Fruit fly (Drosophila melanogaster) whole organism, embryonic: Measurements from ENCODE around the gene CG32271.

ENCODE experiments used
- Atf6 ChIP-seq: fragments of 200-800 bp; sonication (Bioruptor generic); IDR thresholded peaks from 2 replicates; pipeline ENCODE4 v1.3.6; 2022; ENCODE audit warnings: missing biosample characterization, missing genetic modification characterization
- Bteb2 ChIP-seq: fragments of 200-800 bp; sonication (Bioruptor generic); optimal IDR thresholded peaks from 2 replicates; lab custom pipeline; 2016; ENCODE audit warnings: missing biosample characterization, missing genetic modification characterization
- CG11723 ChIP-seq: fragments of 200-800 bp; sonication (Bioruptor generic); optimal IDR thresholded peaks from 2 replicates; lab custom pipeline; 2017; ENCODE audit warnings: missing biosample characterization, mild to moderate bottlenecking, missing genetic modification characterization
- CG12299 ChIP-seq: fragments of 200-800 bp; sonication (Bioruptor generic); optimal IDR thresholded peaks from 2 replicates; lab custom pipeline; 2018; ENCODE audit warnings: missing biosample characterization, mild to moderate bottlenecking, missing genetic modification characterization
- CG1233 ChIP-seq: fragments of 200-800 bp; sonication (Bioruptor generic); optimal IDR thresholded peaks from 4 replicates; lab custom pipeline; 2018; ENCODE audit warnings: missing biosample characterization, mild to moderate bottlenecking, missing genetic modification characterization
- CG12391 ChIP-seq: fragments of 200-800 bp; sonication (Bioruptor generic); optimal IDR thresholded peaks from 3 replicates; lab custom pipeline; 2018; ENCODE audit warnings: missing biosample characterization, mild to moderate bottlenecking, missing genetic modification characterization, moderate library complexity
- CG13624 ChIP-seq: fragments of 200-800 bp; sonication (Bioruptor generic); optimal IDR thresholded peaks from 2 replicates; lab custom pipeline; 2016; ENCODE audit warnings: missing biosample characterization, missing genetic modification characterization
- CG14014 ChIP-seq: fragments of 200-800 bp; sonication (Bioruptor generic); IDR thresholded peaks from 2 replicates; pipeline ENCODE4 v1.3.6; 2022; ENCODE audit warnings: missing biosample characterization, missing genetic modification characterization
- CG14710 ChIP-seq: fragments of 200-800 bp; sonication (Bioruptor generic); optimal IDR thresholded peaks from 3 replicates; lab custom pipeline; 2019; ENCODE audit warnings: missing biosample characterization, mild to moderate bottlenecking, missing genetic modification characterization, moderate library complexity
- CG1529 ChIP-seq: fragments of 200-800 bp; sonication (Bioruptor generic); optimal IDR thresholded peaks from 3 replicates; lab custom pipeline; 2018; ENCODE audit warnings: missing biosample characterization, missing genetic modification characterization
- CG1602 ChIP-seq: fragments of 200-800 bp; sonication (Bioruptor generic); optimal IDR thresholded peaks from 3 replicates; lab custom pipeline; 2016; ENCODE audit warnings: missing biosample characterization, missing genetic modification characterization
- CG34224 ChIP-seq: fragments of 200-800 bp; sonication (Bioruptor generic); IDR thresholded peaks from 3 replicates; pipeline ENCODE4 v1.3.6; 2022; ENCODE audit warnings: missing biosample characterization, missing genetic modification characterization; ENCODE audit not compliant: partially characterized antibody
- CG3847 ChIP-seq: fragments of 200-800 bp; sonication (Bioruptor generic); IDR thresholded peaks from 2 replicates; pipeline ENCODE4 v1.3.6; 2022; ENCODE audit warnings: missing biosample characterization, missing genetic modification characterization
- CG4360 ChIP-seq: fragments of 200-800 bp; sonication (Bioruptor generic); IDR thresholded peaks from 2 replicates; pipeline ENCODE4 v1.3.6; 2022; ENCODE audit warnings: missing biosample characterization, missing genetic modification characterization
- CG4617 ChIP-seq: fragments of 200-800 bp; sonication (Bioruptor generic); optimal IDR thresholded peaks from 3 replicates; lab custom pipeline; 2016; ENCODE audit warnings: missing biosample characterization, missing genetic modification characterization, borderline replicate concordance
- CG6765 ChIP-seq: fragments of 200-800 bp; sonication (Bioruptor generic); optimal IDR thresholded peaks from 3 replicates; lab custom pipeline; 2017; ENCODE audit warnings: missing biosample characterization, mild to moderate bottlenecking, missing genetic modification characterization
- CG6813 ChIP-seq: fragments of 200-800 bp; sonication (Bioruptor generic); optimal IDR thresholded peaks from 2 replicates; lab custom pipeline; 2017; ENCODE audit warnings: missing biosample characterization, missing genetic modification characterization, mild to moderate bottlenecking, moderate library complexity, missing genetic modification reagents
- CG9437 ChIP-seq: fragments of 200-800 bp; sonication (Bioruptor generic); optimal IDR thresholded peaks from 2 replicates; lab custom pipeline; 2018; ENCODE audit warnings: missing biosample characterization, mild to moderate bottlenecking, missing genetic modification characterization
- CG9876 ChIP-seq: fragments of 200-800 bp; sonication (Bioruptor generic); optimal IDR thresholded peaks from 2 replicates; lab custom pipeline; 2016; ENCODE audit warnings: missing biosample characterization, missing genetic modification characterization
- D ChIP-seq, 2 experiments: fragments of 200-800 bp in 1 of 2; fragments of >200 bp in 1 of 2; sonication (Bioruptor generic) in 1 of 2; optimal IDR thresholded peaks; 2 replicates in 1 of 2; 3 replicates in 1 of 2; lab custom pipeline; 2017; ENCODE audit warnings: mild to moderate bottlenecking in 1 of 2, missing biosample characterization in 1 of 2, missing genetic modification characterization in 1 of 2, missing genetic modification reagents in 1 of 2
- Dek ChIP-seq: fragments of 200-800 bp; sonication (Bioruptor generic); optimal IDR thresholded peaks from 3 replicates; lab custom pipeline; 2019; ENCODE audit warnings: missing biosample characterization, mild to moderate bottlenecking, missing genetic modification characterization, moderate library complexity
- E2f2 ChIP-seq: fragments of 200-800 bp; sonication (Bioruptor generic); IDR thresholded peaks from 2 replicates; pipeline ENCODE4 v1.3.6; 2022; ENCODE audit warnings: missing biosample characterization, missing genetic modification characterization
- Eip74EF ChIP-seq, 2 experiments: fragments of 200-800 bp in 1 of 2; fragments of >200 bp in 1 of 2; sonication (Bioruptor generic) in 1 of 2; optimal IDR thresholded peaks; 2 replicates each; lab custom pipeline; 2017 to 2019; ENCODE audit warnings: missing biosample characterization in 2 of 2, missing genetic modification characterization in 2 of 2, mild to moderate bottlenecking in 1 of 2, moderate library complexity in 1 of 2
- MESR4 ChIP-seq: fragments of 200-800 bp; sonication (Bioruptor generic); optimal IDR thresholded peaks from 2 replicates; lab custom pipeline; 2018; ENCODE audit warnings: missing biosample characterization, mild to moderate bottlenecking, missing genetic modification characterization, moderate library complexity
- Mes4 ChIP-seq: fragments of 200-800 bp; sonication (Bioruptor generic); optimal IDR thresholded peaks from 2 replicates; lab custom pipeline; 2016; ENCODE audit warnings: missing biosample characterization, missing genetic modification characterization
- NC2β ChIP-seq: fragments of 200-800 bp; sonication (Bioruptor generic); optimal IDR thresholded peaks from 2 replicates; lab custom pipeline; 2016; ENCODE audit warnings: missing biosample characterization, missing genetic modification characterization
- NfI ChIP-seq: fragments of 200-800 bp; sonication (Bioruptor generic); optimal IDR thresholded peaks from 3 replicates; lab custom pipeline; 2018; ENCODE audit warnings: missing biosample characterization, mild to moderate bottlenecking, missing genetic modification characterization, moderate library complexity
- Scr ChIP-seq: fragments of 200-800 bp; sonication (Bioruptor generic); IDR thresholded peaks from 2 replicates; pipeline ENCODE4 v1.3.6; 2022; ENCODE audit warnings: missing biosample characterization, missing genetic modification characterization; ENCODE audit not compliant: partially characterized antibody
- Xrp1 ChIP-seq: fragments of 200-800 bp; sonication (Bioruptor generic); IDR thresholded peaks from 2 replicates; pipeline ENCODE4 v1.3.6; 2022; ENCODE audit warnings: missing biosample characterization, missing genetic modification characterization
- ato ChIP-seq: fragments of 200-800 bp; sonication (Bioruptor generic); IDR thresholded peaks from 2 replicates; pipeline ENCODE4 v1.3.6; 2022; ENCODE audit warnings: missing biosample characterization, missing genetic modification characterization; ENCODE audit not compliant: partially characterized antibody
- chm ChIP-seq: fragments of 200-800 bp; sonication (Bioruptor generic); IDR thresholded peaks from 2 replicates; pipeline ENCODE4 v1.3.6; 2022; ENCODE audit warnings: missing biosample characterization, missing genetic modification characterization
- chn ChIP-seq: fragments of 200-800 bp; sonication (Bioruptor generic); optimal IDR thresholded peaks from 2 replicates; lab custom pipeline; 2016; ENCODE audit warnings: missing biosample characterization, missing genetic modification characterization
- corto ChIP-seq: fragments of 200-800 bp; sonication (Bioruptor generic); optimal IDR thresholded peaks from 2 replicates; lab custom pipeline; 2016; ENCODE audit warnings: missing biosample characterization, mild to moderate bottlenecking, missing genetic modification characterization, moderate library complexity
- disco-r ChIP-seq: fragments of 200-800 bp; sonication (Bioruptor generic); optimal IDR thresholded peaks from 2 replicates; lab custom pipeline; 2016; ENCODE audit warnings: missing biosample characterization, missing genetic modification characterization
- gce ChIP-seq: fragments of 200-800 bp; sonication (Bioruptor generic); IDR thresholded peaks from 3 replicates; pipeline ENCODE4 v1.3.6; 2022; ENCODE audit warnings: missing biosample characterization, missing genetic modification characterization
- grau ChIP-seq: fragments of 200-800 bp; optimal IDR thresholded peaks from 3 replicates; lab custom pipeline; 2019; ENCODE audit warnings: missing biosample characterization, mild to moderate bottlenecking, missing genetic modification characterization, moderate library complexity
- gt ChIP-seq: fragments of 200-800 bp; sonication (Bioruptor generic); IDR thresholded peaks from 2 replicates; pipeline ENCODE4 v1.3.6; 2022; ENCODE audit warnings: missing biosample characterization, missing genetic modification characterization
- ind ChIP-seq: fragments of 200-800 bp; sonication (Bioruptor generic); optimal IDR thresholded peaks from 3 replicates; lab custom pipeline; 2016; ENCODE audit warnings: missing biosample characterization, missing genetic modification characterization
- insv ChIP-seq, 2 experiments: fragments of 200-800 bp; sonication (Bioruptor generic); optimal IDR thresholded peaks; 3 replicates each; lab custom pipeline; 2016 to 2018; ENCODE audit warnings: missing biosample characterization in 2 of 2, missing genetic modification characterization in 2 of 2
- lola ChIP-seq, 3 experiments: fragments of >200 bp in 2 of 3; fragments of 200-800 bp in 1 of 3; sonication (Bioruptor generic) in 1 of 3; optimal IDR thresholded peaks; 2 replicates each; lab custom pipeline; 2017 to 2019; ENCODE audit warnings: missing biosample characterization in 3 of 3, missing genetic modification characterization in 3 of 3, mild to moderate bottlenecking in 1 of 3, moderate library complexity in 1 of 3
- lov ChIP-seq, 2 experiments: fragments of 200-800 bp in 1 of 2; fragments of >200 bp in 1 of 2; sonication (Bioruptor generic) in 1 of 2; IDR thresholded peaks in 1 of 2; optimal IDR thresholded peaks in 1 of 2; 2 replicates in 1 of 2; 3 replicates in 1 of 2; pipeline versions ENCODE4 v1.3.6 to Lab custom; 2017 to 2022; ENCODE audit warnings: missing biosample characterization in 1 of 2, missing genetic modification characterization in 1 of 2
- pita ChIP-seq: fragments of 200-800 bp; sonication (Bioruptor generic); optimal IDR thresholded peaks from 2 replicates; lab custom pipeline; 2017; ENCODE audit warnings: missing biosample characterization, mild to moderate bottlenecking, missing genetic modification characterization
- repo ChIP-seq: fragments of 200-800 bp; sonication (Bioruptor generic); optimal IDR thresholded peaks from 2 replicates; lab custom pipeline; 2016; ENCODE audit warnings: missing biosample characterization, missing genetic modification characterization
- seq ChIP-seq: fragments of 200-800 bp; sonication (Bioruptor generic); IDR thresholded peaks from 2 replicates; pipeline ENCODE4 v1.3.6; 2022; ENCODE audit warnings: missing biosample characterization, missing genetic modification characterization
- stwl ChIP-seq: fragments of 200-800 bp; sonication (Bioruptor generic); optimal IDR thresholded peaks from 3 replicates; lab custom pipeline; 2018; ENCODE audit warnings: missing biosample characterization, mild to moderate bottlenecking, missing genetic modification characterization, moderate library complexity
- unc-4 ChIP-seq: fragments of 200-800 bp; sonication (Bioruptor generic); IDR thresholded peaks from 2 replicates; pipeline ENCODE4 v1.3.6; 2022; ENCODE audit warnings: missing biosample characterization, missing genetic modification characterization; ENCODE audit not compliant: partially characterized antibody

The CG32271 gene

dm6 chr3L:3224740-3225719 lies 22.1 kb upstream of the CG32271 start, which contains the start of gene Larp4B (continued):
- TF ChIP-seq CG6813 (GFP tag; lab: Kevin White, UChicago) (no peak), stwl (tag; lab: Kevin White, UChicago) (peak; percentile 72), CG13624 (GFP tag; lab: Kevin White, UChicago) (peak; percentile 58), Scr (GFP tag; lab: Robert Waterston, UW) (peak; percentile 72), chn (GFP tag; lab: Kevin White, UChicago) (peak; percentile 13), corto (GFP tag; lab: Kevin White, UChicago) (no peak), CG1529 (GFP tag; lab: Kevin White, UChicago) (no peak), Eip74EF (GFP tag; optimal IDR thresholded peaks at IDR 0.05; lab: Kevin White, UChicago) (no peak), disco-r (GFP tag; lab: Kevin White, UChicago) (peak; percentile 55), lola (GFP tag; optimal IDR thresholded peaks at IDR 0.05; lab: Kevin White, UChicago) (no peak), CG12391 (tag; lab: Kevin White, UChicago) (peak; percentile 1), NC2β (peak; percentile 25), gce (GFP tag; lab: Robert Waterston, UW) (no peak), chm (no peak), CG9876 (GFP tag; lab: Kevin White, UChicago) (no peak), CG6765 (GFP tag; lab: Kevin White, UChicago) (no peak), unc-4 (peak; percentile 66), gt (GFP tag; lab: Robert Waterston, UW) (no peak), ind (GFP tag; lab: Kevin White, UChicago) (no peak), grau (tag; lab: Kevin White, UChicago) (peak; percentile 38), CG4360 (GFP tag; lab: Robert Waterston, UW) (peak; percentile 18; the same call in 1 of the 2 replicates), CG14710 (tag; lab: Kevin White, UChicago) (peak; percentile 43), D (optimal IDR thresholded peaks at IDR 0.05; lab: Kevin White, UChicago) (peak; percentile 30), D (GFP tag; optimal IDR thresholded peaks at IDR 0.05; lab: Kevin White, UChicago) (no peak), seq (GFP tag; lab: Robert Waterston, UW) (no peak), CG12299 (tag; lab: Kevin White, UChicago) (no peak), CG9437 (GFP tag; lab: Kevin White, UChicago) (peak; percentile 46), insv (GFP tag; optimal IDR thresholded peaks at IDR 0.05; lab: Kevin White, UChicago) (peak in 1 of 2 experiments; percentile 41), CG1233 (GFP tag; lab: Kevin White, UChicago) (no peak), NfI (peak; percentile 21), ato (GFP tag; lab: Robert Waterston, UW) (peak; percentile 21; the same call in 1 of the 2 replicates), CG14014 (GFP tag; lab: Robert Waterston, UW) (0 out of 2 replicates have a peak, but pooled peaks have one; percentile 27), CG3847 (peak; percentile 47), pita (GFP tag; lab: Kevin White, UChicago) (peak; percentile 86), Xrp1 (GFP tag; lab: Robert Waterston, UW) (peak; percentile 7; the same call in 1 of the 2 replicates), repo (GFP tag; lab: Kevin White, UChicago) (no peak), Atf6 (no peak), CG1602 (GFP tag; lab: Kevin White, UChicago) (no peak), CG34224 (peak; percentile 55), Bteb2 (GFP tag; lab: Kevin White, UChicago) (peak; percentile 33), E2f2 (GFP tag; lab: Robert Waterston, UW) (peak; percentile 79), CG4617 (GFP tag; lab: Kevin White, UChicago) (peak; percentile 89), Dek (peak; percentile 3), lov (optimal IDR thresholded peaks at IDR 0.05; lab: Kevin White, UChicago) (no peak), lov (GFP tag; IDR thresholded peaks at IDR 0.05; lab: Robert Waterston, UW) (no peak), MESR4 (GFP tag; lab: Kevin White, UChicago) (peak; percentile 62), CG11723 (no peak), Mes4 (no peak)
